Worm (Caenorhabditis elegans) whole organism, L3 larva: ENCODE results near the gene C08D8.7.

Experiments
- ama-1 ChIP-seq: fragments of 150-350 bp; optimal IDR thresholded peaks from 2 replicates; lab custom pipeline; 2018
- ceh-28 ChIP-seq: fragments of 150-350 bp; optimal IDR thresholded peaks from 2 replicates; lab custom pipeline; 2014; ENCODE audit warnings: missing biosample characterization, missing genetic modification reagents, missing genetic modification characterization
- ceh-82 ChIP-seq: fragments of 150-350 bp; optimal IDR thresholded peaks from 2 replicates; lab custom pipeline; 2014; ENCODE audit warnings: missing biosample characterization, missing genetic modification characterization
- ceh-9 ChIP-seq: sonication (generic microtip); optimal IDR thresholded peaks from 2 replicates; lab custom pipeline; 2018; ENCODE audit warnings: missing biosample characterization, missing genetic modification characterization
- daf-12 ChIP-seq: fragments of 150-350 bp; optimal IDR thresholded peaks from 2 replicates; lab custom pipeline; 2014; ENCODE audit warnings: missing biosample characterization, missing genetic modification reagents, missing genetic modification characterization
- egl-27 ChIP-seq: sonication (generic microtip); optimal IDR thresholded peaks from 4 replicates; lab custom pipeline; 2017; ENCODE audit warnings: missing biosample characterization, missing genetic modification reagents, missing genetic modification characterization
- elt-2 ChIP-seq: sonication (generic microtip); optimal IDR thresholded peaks from 2 replicates; lab custom pipeline; 2016; ENCODE audit warnings: missing genetic modification reagents, mild to moderate bottlenecking, missing genetic modification characterization, missing compliant biosample characterization
- eor-1 ChIP-seq, 2 experiments: fragments of 150-350 bp; optimal IDR thresholded peaks; 2 replicates each; lab custom pipeline; 2014 to 2018; ENCODE audit warnings: missing biosample characterization in 2 of 2, missing genetic modification characterization in 2 of 2
- fkh-2 ChIP-seq: fragments of 150-350 bp; optimal IDR thresholded peaks from 2 replicates; lab custom pipeline; 2014; ENCODE audit warnings: missing biosample characterization, missing genetic modification reagents, missing genetic modification characterization
- fos-1 ChIP-seq: fragments of 150-350 bp; optimal IDR thresholded peaks from 2 replicates; lab custom pipeline; 2014; ENCODE audit warnings: missing biosample characterization, missing genetic modification characterization
- hmg-11 ChIP-seq: sonication (generic microtip); optimal IDR thresholded peaks from 2 replicates; lab custom pipeline; 2016; ENCODE audit warnings: missing genetic modification characterization, missing compliant biosample characterization
- lin-15B ChIP-seq: fragments of 150-350 bp; optimal IDR thresholded peaks from 2 replicates; lab custom pipeline; 2014; ENCODE audit warnings: missing biosample characterization, missing genetic modification characterization
- lin-39 ChIP-seq: fragments of 150-350 bp; optimal IDR thresholded peaks from 2 replicates; lab custom pipeline; 2018; ENCODE audit warnings: missing biosample characterization, missing genetic modification reagents, missing genetic modification characterization
- lsy-12 ChIP-seq: sonication (generic microtip); optimal IDR thresholded peaks from 2 replicates; lab custom pipeline; 2016; ENCODE audit warnings: mild to moderate bottlenecking, missing genetic modification characterization, missing compliant biosample characterization
- mdl-1 ChIP-seq: fragments of 150-350 bp; optimal IDR thresholded peaks from 2 replicates; lab custom pipeline; 2014; ENCODE audit warnings: missing biosample characterization, missing genetic modification characterization
- nfya-1 ChIP-seq: sonication (generic microtip); optimal IDR thresholded peaks from 2 replicates; lab custom pipeline; 2017; ENCODE audit warnings: missing genetic modification characterization, mild to moderate bottlenecking, missing compliant biosample characterization, antibody characterized with exemption, moderate library complexity; ENCODE audit not compliant: insufficient read depth
- nhr-11 ChIP-seq: fragments of 150-350 bp; optimal IDR thresholded peaks from 2 replicates; lab custom pipeline; 2014; ENCODE audit warnings: missing biosample characterization, missing genetic modification characterization
- nhr-23 ChIP-seq: fragments of 150-350 bp; optimal IDR thresholded peaks from 2 replicates; lab custom pipeline; 2014; ENCODE audit warnings: missing biosample characterization, missing genetic modification reagents, missing genetic modification characterization
- nhr-237 ChIP-seq: fragments of 150-350 bp; optimal IDR thresholded peaks from 2 replicates; lab custom pipeline; 2014; ENCODE audit warnings: missing biosample characterization, missing genetic modification characterization
- nhr-25 ChIP-seq: sonication (generic microtip); optimal IDR thresholded peaks from 2 replicates; lab custom pipeline; 2017; ENCODE audit warnings: missing biosample characterization, missing genetic modification characterization
- nhr-28 ChIP-seq: fragments of 150-350 bp; optimal IDR thresholded peaks from 2 replicates; lab custom pipeline; 2014; ENCODE audit warnings: missing biosample characterization, missing genetic modification characterization
- nhr-67 ChIP-seq: fragments of 150-350 bp; optimal IDR thresholded peaks from 2 replicates; lab custom pipeline; 2014; ENCODE audit warnings: missing biosample characterization, missing genetic modification characterization
- nhr-76 ChIP-seq: fragments of 150-350 bp; sonication (generic microtip); optimal IDR thresholded peaks from 5 replicates; lab custom pipeline; 2014; ENCODE audit warnings: missing biosample characterization, missing genetic modification characterization
- pha-4 ChIP-seq: fragments of 150-350 bp; optimal IDR thresholded peaks from 2 replicates; lab custom pipeline; 2014; ENCODE audit warnings: missing biosample characterization, missing genetic modification reagents, missing genetic modification characterization
- pqm-1 ChIP-seq: fragments of 150-350 bp; optimal IDR thresholded peaks from 2 replicates; lab custom pipeline; 2017; ENCODE audit warnings: missing biosample characterization, missing genetic modification characterization, inconsistent platforms
- sea-2 ChIP-seq: fragments of 150-350 bp; sonication (generic microtip); optimal IDR thresholded peaks from 4 replicates; lab custom pipeline; 2014; ENCODE audit warnings: missing biosample characterization, missing genetic modification reagents, missing genetic modification characterization
- skn-1 ChIP-seq: fragments of 150-350 bp; optimal IDR thresholded peaks from 2 replicates; lab custom pipeline; 2014; ENCODE audit warnings: missing biosample characterization, missing genetic modification characterization
- snpc-4 ChIP-seq: fragments of 150-350 bp; optimal IDR thresholded peaks from 2 replicates; lab custom pipeline; 2014; ENCODE audit warnings: missing biosample characterization, missing genetic modification characterization
- unc-62 ChIP-seq: fragments of 150-350 bp; sonication (generic microtip); optimal IDR thresholded peaks from 4 replicates; lab custom pipeline; 2014; ENCODE audit warnings: missing biosample characterization, missing genetic modification reagents, missing genetic modification characterization
- ztf-11 ChIP-seq: fragments of 150-350 bp; optimal IDR thresholded peaks from 2 replicates; lab custom pipeline; 2014; ENCODE audit warnings: missing biosample characterization, missing genetic modification characterization
- ztf-4 ChIP-seq: fragments of 150-350 bp; optimal IDR thresholded peaks from 2 replicates; lab custom pipeline; 2014; ENCODE audit warnings: missing biosample characterization, missing genetic modification characterization

The C08D8.7 gene

ce11 chrV:8300935-8301535, 40.0 kb upstream of the C08D8.7 start, which contains the start of gene W02D7.6:
Gene W02D7.6, minus strand, starts transcription at chrV:8301507.
- peak; percentile 5 for TF ChIP-seq nhr-23 (tag; lab: Kevin White, UChicago)
- TF ChIP-seq eor-1 (tag; optimal IDR thresholded peaks at IDR 0.05; lab: Kevin White, UChicago) = no peak
- no peak for TF ChIP-seq nhr-237 (tag; lab: Kevin White, UChicago)
- no peak for TF ChIP-seq fkh-2 (tag; lab: Kevin White, UChicago)
- TF ChIP-seq daf-12 = no peak
- TF ChIP-seq ama-1 = peak; percentile 70
- TF ChIP-seq nfya-1 (tag; lab: Kevin White, UChicago) = peak; percentile 19
- no peak for TF ChIP-seq unc-62
- TF ChIP-seq elt-2 (tag; lab: Kevin White, UChicago) = peak; percentile 13
- peak; percentile 8 for TF ChIP-seq pqm-1 (tag; lab: Kevin White, UChicago)
- peak; percentile 38 for TF ChIP-seq snpc-4
- peak; percentile 23 for TF ChIP-seq pha-4 (tag; lab: Kevin White, UChicago)
- TF ChIP-seq ceh-28 (tag; lab: Kevin White, UChicago) = peak; percentile 22
- TF ChIP-seq nhr-28 (tag; lab: Kevin White, UChicago) = no peak
- TF ChIP-seq lin-15B (tag; lab: Kevin White, UChicago) = peak; percentile 26
- TF ChIP-seq ceh-9 = no peak
- no peak for TF ChIP-seq fos-1 (tag; lab: Kevin White, UChicago)

DNA sequence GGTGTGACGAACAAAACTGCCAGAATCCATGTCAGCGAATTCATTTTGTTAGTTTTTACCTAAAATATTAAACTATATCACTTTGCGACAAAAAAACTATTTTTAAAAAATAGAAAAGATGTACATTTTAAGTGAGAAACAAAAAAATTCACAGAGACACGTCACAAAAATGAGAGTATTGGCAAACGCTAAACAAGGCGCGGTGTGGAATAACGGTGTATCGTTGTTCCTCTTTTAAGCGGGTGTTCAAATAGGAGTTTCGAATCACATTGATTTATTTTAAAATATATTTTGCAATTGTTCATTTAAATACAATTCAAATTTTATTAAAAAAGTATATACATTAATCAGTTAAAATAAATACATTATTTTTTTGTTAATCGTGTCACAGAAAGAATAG, 38.5 kb upstream of the C08D8.7 start, which contains the start of gene sel-9:
Gene sel-9 (minus strand): TSS at position 59 of the 400 bp plus-strand sequence.
- peak; percentile 22 for TF ChIP-seq elt-2 (tag; lab: Kevin White, UChicago)
- TF ChIP-seq daf-12 = no peak
- no peak for TF ChIP-seq lin-39 (tag; lab: Kevin White, UChicago)
- TF ChIP-seq skn-1 (tag; lab: Kevin White, UChicago) = peak; percentile 16
- peak; percentile 60 for TF ChIP-seq pha-4 (tag; lab: Kevin White, UChicago)
- peak; percentile 74 for TF ChIP-seq lin-15B (tag; lab: Kevin White, UChicago)
- TF ChIP-seq ceh-28 (tag; lab: Kevin White, UChicago) = peak; percentile 9
- no peak for TF ChIP-seq ztf-4
- TF ChIP-seq nhr-23 (tag; lab: Kevin White, UChicago) = peak; percentile 46
- peak; percentile 54 for TF ChIP-seq nfya-1 (tag; lab: Kevin White, UChicago)
- TF ChIP-seq fkh-2 (tag; lab: Kevin White, UChicago) = no peak
- TF ChIP-seq, all 47 proteins: peak for 7

DNA sequence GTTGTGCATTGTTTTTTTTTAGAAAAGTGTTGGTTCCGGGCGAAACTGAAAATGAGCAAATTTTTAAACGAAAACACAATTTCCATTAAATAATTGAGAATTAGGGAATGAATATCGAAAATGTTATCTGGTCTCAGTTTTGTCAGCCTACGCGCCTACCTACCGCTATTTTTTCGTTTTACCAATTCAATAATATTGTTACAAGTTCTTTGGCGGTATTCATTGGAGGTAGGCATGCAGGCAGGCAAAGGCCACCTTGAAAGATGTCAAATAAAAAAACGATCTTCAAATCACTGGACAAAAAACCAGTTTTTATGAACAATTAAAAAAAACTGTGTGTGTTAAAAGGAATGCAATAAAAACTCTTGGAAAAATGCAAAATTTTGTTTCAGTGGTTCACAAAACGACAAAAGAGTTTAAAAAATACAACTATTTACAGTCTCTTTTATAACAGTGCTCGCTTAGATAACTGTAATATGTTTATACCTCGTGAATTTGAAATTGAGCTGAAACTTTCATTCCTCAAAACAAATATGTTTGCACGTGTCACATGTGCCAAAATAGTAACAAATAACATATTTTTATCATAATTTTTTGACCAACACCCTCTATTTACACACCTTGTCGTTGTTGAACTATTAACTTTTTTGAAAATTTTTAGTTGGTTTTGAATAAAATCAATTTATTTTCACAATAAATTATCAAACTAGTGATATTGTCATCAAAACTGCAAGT, 36.4 kb upstream of the C08D8.7 start, which contains the start of gene W02D7.11:
Gene W02D7.11 (minus strand): TSS at position 51 of the 735 bp plus-strand sequence.
- TF ChIP-seq pha-4 (tag; lab: Kevin White, UChicago) = peak; percentile 87
- no peak for TF ChIP-seq ztf-11
- TF ChIP-seq pqm-1 (tag; lab: Kevin White, UChicago) = peak; percentile 9
- TF ChIP-seq elt-2 (tag; lab: Kevin White, UChicago) = peak; percentile 36

DNA sequence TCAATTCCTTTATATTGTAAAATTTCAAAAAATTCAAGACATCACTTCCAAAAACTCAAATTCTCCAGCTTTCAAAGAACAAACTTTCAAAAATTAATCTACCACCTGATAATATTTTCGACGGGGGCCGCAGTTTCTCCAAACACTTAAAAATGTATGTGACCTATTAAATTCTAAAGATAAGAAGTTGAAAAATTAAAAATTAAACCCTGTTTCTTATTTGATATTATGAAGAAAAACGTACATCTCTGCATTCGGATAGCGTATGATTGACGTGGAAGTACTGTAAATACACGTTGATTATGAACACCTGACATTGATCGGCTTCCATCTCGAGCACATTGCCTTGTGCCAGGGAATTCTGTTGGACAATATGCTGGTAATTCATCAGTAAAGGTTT, 35.1 kb upstream of the C08D8.7 start:
- no peak for TF ChIP-seq nhr-67 (tag; lab: Kevin White, UChicago)
- TF ChIP-seq pha-4 (tag; lab: Kevin White, UChicago) = peak; percentile 23
- TF ChIP-seq elt-2 (tag; lab: Kevin White, UChicago) = peak; percentile 70
- TF ChIP-seq pqm-1 (tag; lab: Kevin White, UChicago) = peak; percentile 58

- TF ChIP-seq hmg-11 (tag; lab: Kevin White, UChicago) = no peak
- no peak for TF ChIP-seq lin-39 (tag; lab: Kevin White, UChicago)
- no peak for TF ChIP-seq mdl-1
- TF ChIP-seq ceh-82 = no peak
- TF ChIP-seq nhr-76 = no peak
- no peak for TF ChIP-seq sea-2 (GFP tag; lab: Kevin White, UChicago)
- TF ChIP-seq fkh-2 (tag; lab: Kevin White, UChicago) = no peak
These were observed 34.7 kb upstream of the C08D8.7 start, which contains the start of gene W02D7.8 for ce11 chrV:8306366-8306765. Gene W02D7.8, minus strand, starts transcription at chrV:8306466.

ce11 chrV:8307013-8307412, 34.0 kb upstream of the C08D8.7 start:
- TF ChIP-seq pha-4 (tag; lab: Kevin White, UChicago) = no peak
- no peak for TF ChIP-seq snpc-4
- peak; percentile 81 for TF ChIP-seq elt-2 (tag; lab: Kevin White, UChicago)
- no peak for TF ChIP-seq lsy-12 (tag; lab: Kevin White, UChicago)
- no peak for TF ChIP-seq nhr-25 (tag; lab: Kevin White, UChicago)
- no peak for TF ChIP-seq egl-27 (tag; lab: Kevin White, UChicago)
- peak; percentile 71 for TF ChIP-seq pqm-1 (tag; lab: Kevin White, UChicago)
- no peak for TF ChIP-seq fos-1 (tag; lab: Kevin White, UChicago)
- TF ChIP-seq nhr-11 (tag; lab: Kevin White, UChicago) = no peak
